Worm (Caenorhabditis elegans): ENCODE data around the gene sftd-3.

DNA sequence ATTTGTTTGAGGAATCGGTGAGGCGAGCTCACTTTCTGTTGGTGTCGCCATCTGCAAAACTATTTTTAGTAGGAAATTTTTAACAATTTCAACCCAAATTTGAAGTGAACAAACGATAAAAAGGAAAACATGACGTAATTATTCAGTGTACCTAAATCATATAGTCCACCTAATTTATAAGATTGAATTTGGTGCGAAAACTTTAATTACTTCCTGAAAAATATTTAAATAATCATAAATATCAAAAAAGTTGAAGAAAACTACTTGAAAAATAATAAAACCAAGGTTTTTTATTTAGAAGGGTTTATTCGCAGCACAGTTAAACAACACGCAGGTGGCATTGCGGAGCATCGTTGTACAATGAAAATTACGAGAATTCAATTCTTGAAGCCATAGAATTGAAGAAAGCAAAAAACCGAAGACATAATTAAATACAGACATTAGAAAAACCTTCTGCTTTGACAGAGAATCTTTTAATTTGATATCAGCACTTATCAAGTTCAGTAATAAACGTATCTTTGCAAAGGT is 9.6 kb upstream of the sftd-3 start, which contains the start of gene tomm-40:
- TF ChIP-seq nhr-80 (tag; optimal IDR thresholded peaks at IDR 0.05) (no peak), nhr-90 (tag; optimal IDR thresholded peaks at IDR 0.05) (no peak), cebp-2 (GFP tag; IDR thresholded peaks at IDR 0.05) (no peak)
